Worm (Caenorhabditis elegans): ENCODE results near the gene ran-5.
"Not testable (repeated sequence)": the region's sequence is repeated elsewhere in the genome, so short reads cannot be mapped to it uniquely, and the experiment has no call there.

ran-5 gene

DNA sequence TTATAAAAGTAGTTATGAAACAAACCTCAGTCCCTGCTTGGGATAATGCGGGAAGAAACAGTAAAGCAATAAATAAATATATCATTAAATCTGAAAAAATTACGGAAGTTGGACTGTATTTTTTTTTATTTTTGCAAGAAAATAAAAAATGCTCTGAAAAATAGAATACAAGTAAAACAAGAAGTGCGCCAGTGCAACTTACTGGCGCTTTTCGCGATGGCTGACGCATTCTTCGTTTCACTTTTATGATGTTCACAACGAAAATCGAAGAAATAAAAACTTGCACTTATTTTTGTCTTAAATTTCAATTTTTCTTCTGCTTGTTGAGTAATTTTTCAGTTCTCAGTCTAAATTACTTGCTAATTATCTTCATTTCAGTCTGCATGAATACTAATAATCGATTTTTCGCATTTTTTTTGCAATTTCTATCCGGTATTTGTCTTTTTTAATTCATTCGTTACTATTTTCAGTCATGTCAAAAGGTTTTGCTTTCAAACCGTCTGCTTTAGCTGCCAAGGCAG lies at the start of gene ran-5, which contains the start of gene R12C12.6:
TSS of gene ran-5 (plus strand) at position 471 of the 521 bp plus-strand sequence.
TSS of gene R12C12.6 (minus strand) at position 229 of the 521 bp plus-strand sequence.
- TF ChIP-seq tbx-8 (GFP tag; optimal IDR thresholded peaks at IDR 0.05) (no peak), cnd-1 (tag; optimal IDR thresholded peaks at IDR 0.05) (peak; percentile 3), lsy-2 (tag; optimal IDR thresholded peaks at IDR 0.05) (peak; percentile 67), mls-2 (tag; optimal IDR thresholded peaks at IDR 0.05) (peak; percentile 47), M03D4.4 (tag; optimal IDR thresholded peaks at IDR 0.05) (peak; percentile 67), sem-2 (GFP tag; optimal IDR thresholded peaks at IDR 0.05) (no peak), blmp-1 (tag; optimal IDR thresholded peaks at IDR 0.05) (no peak), mep-1 (tag; optimal IDR thresholded peaks at IDR 0.05) (peak; percentile 74), ces-1 (GFP tag; optimal IDR thresholded peaks at IDR 0.05) (peak; percentile 41), unc-62 (GFP tag; optimal IDR thresholded peaks at IDR 0.05) (no peak), lin-13 (tag; optimal IDR thresholded peaks at IDR 0.05) (peak; percentile 78), zip-8 (tag; optimal IDR thresholded peaks at IDR 0.05) (no peak), nhr-237 (tag; optimal IDR thresholded peaks at IDR 0.05) (peak; percentile 46), pha-4 (tag; optimal IDR thresholded peaks at IDR 0.05) (peak; percentile 38), mab-5 (tag; optimal IDR thresholded peaks at IDR 0.05) (no peak), unc-120 (tag; optimal IDR thresholded peaks at IDR 0.05; ENCODE audit: poor library complexity, severe bottlenecking) (no peak), sptf-1 (tag; optimal IDR thresholded peaks at IDR 0.05) (peak; percentile 62), ceh-43 (GFP tag; optimal IDR thresholded peaks at IDR 0.05) (peak; percentile 22), elt-3 (tag; optimal IDR thresholded peaks at IDR 0.05) (no peak)

DNA sequence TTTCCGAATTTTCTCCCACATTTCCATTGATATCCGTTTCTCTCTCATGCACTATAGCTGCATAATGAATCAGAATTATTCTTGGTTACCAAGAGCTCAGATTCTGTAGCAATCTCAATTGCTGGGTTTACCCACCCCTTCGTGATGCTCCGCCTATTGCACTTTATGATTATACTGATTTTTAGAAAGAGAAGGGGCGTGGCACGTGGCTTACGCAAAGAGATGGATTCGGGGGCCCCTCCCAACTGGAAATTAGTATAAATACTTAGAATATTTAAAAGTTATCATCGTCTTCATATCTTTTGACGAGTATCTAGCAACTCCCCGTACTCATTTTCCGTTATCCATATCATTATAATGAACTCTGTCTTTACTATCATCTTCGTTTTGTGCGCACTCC lies 47.8 kb upstream of the ran-5 start, which contains the start of gene ins-6:
TSS of gene ins-6 (plus strand) at position 301 of the 400 bp plus-strand sequence.
- TF ChIP-seq sptf-1 (tag; optimal IDR thresholded peaks at IDR 0.05) (no peak), pha-4 (tag; optimal IDR thresholded peaks at IDR 0.05) (no peak)

DNA sequence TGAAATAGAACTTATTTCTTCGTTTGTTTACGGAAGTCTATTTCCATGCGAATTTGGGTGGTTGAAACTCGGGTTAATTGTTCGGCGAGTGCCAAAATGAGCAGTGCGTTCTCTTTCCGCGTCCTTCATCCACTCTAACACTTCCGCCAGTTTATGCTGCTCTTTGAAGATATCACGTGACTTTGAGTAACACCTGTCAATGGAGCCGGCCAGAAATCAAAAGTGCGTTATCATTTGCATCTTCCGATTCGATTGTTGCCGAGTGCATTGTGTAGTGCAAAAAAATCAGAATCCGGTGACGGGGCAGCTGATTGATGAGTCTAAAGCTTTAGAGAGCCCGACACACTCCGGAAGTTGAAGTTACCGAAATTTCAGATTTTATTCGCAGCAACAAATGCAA lies 46.9 kb upstream of the ran-5 start:
- TF ChIP-seq hlh-1 (tag; optimal IDR thresholded peaks at IDR 0.05) (peak; percentile 51), unc-62 (GFP tag; optimal IDR thresholded peaks at IDR 0.05) (peak; percentile 58), zip-8 (tag; optimal IDR thresholded peaks at IDR 0.05) (no peak)

DNA sequence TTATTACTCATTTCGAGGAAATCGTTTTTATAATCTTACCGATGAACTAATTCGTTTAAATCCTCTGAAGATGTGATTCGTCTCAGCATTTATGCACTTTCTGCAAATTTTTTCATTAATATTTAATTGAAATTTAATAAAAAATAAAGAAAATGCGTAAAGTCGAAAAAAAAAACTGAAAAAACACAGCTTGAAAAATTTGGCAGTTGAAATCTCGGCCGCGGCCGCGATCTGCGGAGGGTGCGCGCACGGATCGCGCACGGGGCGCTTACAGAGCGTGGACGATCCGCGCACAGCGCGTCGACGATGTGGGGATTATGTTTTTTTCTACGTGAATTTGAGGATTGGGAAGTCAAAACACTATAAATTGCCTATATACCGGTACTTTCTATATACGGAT lies 39.0 kb upstream of the ran-5 start, which contains the start of gene ZK84.4:
TSS of gene ZK84.4 (minus strand) at position 101 of the 400 bp plus-strand sequence.
- not testable (repeated sequence) for TF ChIP-seq lin-32 (GFP tag; optimal IDR thresholded peaks at IDR 0.05); zip-8 (tag; optimal IDR thresholded peaks at IDR 0.05); unc-120 (tag; optimal IDR thresholded peaks at IDR 0.05; ENCODE audit: poor library complexity, severe bottlenecking)

DNA sequence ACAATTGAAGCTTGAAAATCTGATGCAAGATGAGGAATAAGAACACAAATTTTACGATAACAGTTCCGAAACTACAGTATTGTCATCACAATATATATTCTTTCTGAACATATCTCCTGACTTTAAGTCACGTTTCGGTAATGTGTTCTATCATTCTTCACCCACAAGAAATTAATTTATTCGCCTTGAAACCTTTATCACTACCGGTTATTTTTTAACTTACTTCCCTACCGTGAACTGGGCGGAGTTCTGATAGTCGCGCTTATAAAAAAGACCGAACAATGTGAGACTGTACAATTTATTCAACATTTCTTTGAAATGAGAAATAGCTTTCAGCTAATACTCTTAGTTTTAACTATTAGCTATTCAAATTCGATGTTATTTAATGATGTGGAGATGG lies 37.4 kb upstream of the ran-5 start, which contains the start of gene ins-20:
TSS of gene ins-20 (plus strand) at position 301 of the 400 bp plus-strand sequence.
- TF ChIP-seq ceh-83 (GFP tag; optimal IDR thresholded peaks at IDR 0.05) (no peak), unc-62 (GFP tag; optimal IDR thresholded peaks at IDR 0.05) (no peak), nhr-2 (tag; optimal IDR thresholded peaks at IDR 0.05) (no peak), flh-1 (GFP tag; optimal IDR thresholded peaks at IDR 0.05) (no peak), bed-3 (GFP tag; optimal IDR thresholded peaks at IDR 0.05) (no peak), lin-13 (tag; optimal IDR thresholded peaks at IDR 0.05) (no peak), sptf-1 (tag; optimal IDR thresholded peaks at IDR 0.05) (no peak), snpc-4 (tag; optimal IDR thresholded peaks at IDR 0.05) (no peak), nhr-28 (tag; optimal IDR thresholded peaks at IDR 0.05) (no peak), ceh-43 (GFP tag; optimal IDR thresholded peaks at IDR 0.05) (no peak), mab-5 (tag; optimal IDR thresholded peaks at IDR 0.05) (no peak), M03D4.4 (tag; optimal IDR thresholded peaks at IDR 0.05) (no peak)

DNA sequence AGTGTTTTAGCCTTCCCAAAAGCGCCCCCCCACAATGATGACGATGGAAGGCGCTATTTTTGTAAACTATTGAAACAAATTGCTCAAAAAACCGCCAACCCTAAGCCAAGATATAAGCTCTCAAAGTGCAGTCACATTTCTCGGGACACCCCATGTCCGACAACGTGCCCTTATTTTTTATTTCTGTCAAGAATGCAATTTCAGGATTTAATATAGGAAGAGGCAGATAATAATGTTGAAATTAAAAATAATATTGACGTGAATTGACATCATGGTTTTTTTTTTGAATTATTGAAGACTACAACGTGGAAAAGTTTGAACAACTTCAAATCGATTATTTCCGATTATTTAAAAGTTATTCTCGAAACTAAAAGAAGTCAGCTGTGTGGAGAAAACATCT lies 33.9 kb upstream of the ran-5 start, which contains the start of gene ZK84.2:
TSS of gene ZK84.2 (plus strand) at position 301 of the 400 bp plus-strand sequence.
- not testable (repeated sequence) for TF ChIP-seq nhr-12, nhr-237, mep-1 (tag; optimal IDR thresholded peaks at IDR 0.05)

Measured in whole organism, mixed stage, embryonic.